Fruit fly (Drosophila melanogaster) ovary, adult (tissue): Measurements from ENCODE around the gene Agpat4.

Experiments used
- CG17801 ChIP-seq: fragments of 200-800 bp; optimal IDR thresholded peaks from 2 replicates; lab custom pipeline; 2019; ENCODE audit warnings: missing biosample characterization, mild to moderate bottlenecking, missing genetic modification characterization, moderate library complexity; ENCODE audit not compliant: partially characterized antibody

Agpat4 gene

DNA sequence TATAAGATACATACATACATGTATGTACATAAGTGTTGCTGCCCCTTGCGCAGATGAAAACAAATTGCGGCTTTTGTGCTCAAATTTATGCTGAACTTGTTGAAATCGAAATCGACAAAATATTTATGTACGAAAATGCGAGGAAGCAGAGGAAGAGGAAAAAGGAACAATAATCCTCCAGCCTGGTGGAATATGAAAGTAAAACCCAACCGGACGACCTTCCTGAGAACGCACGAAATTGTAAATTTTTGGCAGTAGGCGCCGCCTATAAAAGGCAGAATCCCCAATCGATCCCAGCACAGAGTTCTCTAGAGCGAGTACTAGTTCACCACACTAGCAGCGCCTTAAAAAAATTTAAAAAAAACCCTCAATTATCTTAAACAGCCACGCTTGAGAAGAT lies 16.8 kb downstream of the Agpat4 start, which contains the start of gene Cpr72Eb:
Gene Cpr72Eb (plus strand): TSS at position 301 of the 400 bp plus-strand sequence.
- no peak for TF ChIP-seq CG17801

DNA sequence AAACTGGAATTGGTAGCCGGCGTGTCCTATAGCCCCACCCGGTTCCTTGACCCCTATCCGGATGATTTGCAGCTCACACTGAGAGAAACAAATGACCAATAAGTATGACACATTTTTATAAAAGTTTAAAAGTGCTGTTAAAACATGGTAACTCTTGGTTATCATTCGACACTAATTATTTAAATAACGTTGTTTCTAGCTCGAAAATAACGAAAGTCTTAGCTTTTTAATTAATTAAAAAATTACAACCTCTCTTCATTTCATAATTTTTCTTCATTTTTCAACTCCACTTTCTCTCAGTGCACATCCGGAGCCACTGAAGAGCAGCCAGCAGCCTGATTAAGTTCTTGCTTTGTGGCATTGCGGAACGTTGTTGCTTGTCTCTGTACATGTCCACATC lies 17.2 kb downstream of the Agpat4 start:
- TF ChIP-seq CG17801, result no peak

DNA sequence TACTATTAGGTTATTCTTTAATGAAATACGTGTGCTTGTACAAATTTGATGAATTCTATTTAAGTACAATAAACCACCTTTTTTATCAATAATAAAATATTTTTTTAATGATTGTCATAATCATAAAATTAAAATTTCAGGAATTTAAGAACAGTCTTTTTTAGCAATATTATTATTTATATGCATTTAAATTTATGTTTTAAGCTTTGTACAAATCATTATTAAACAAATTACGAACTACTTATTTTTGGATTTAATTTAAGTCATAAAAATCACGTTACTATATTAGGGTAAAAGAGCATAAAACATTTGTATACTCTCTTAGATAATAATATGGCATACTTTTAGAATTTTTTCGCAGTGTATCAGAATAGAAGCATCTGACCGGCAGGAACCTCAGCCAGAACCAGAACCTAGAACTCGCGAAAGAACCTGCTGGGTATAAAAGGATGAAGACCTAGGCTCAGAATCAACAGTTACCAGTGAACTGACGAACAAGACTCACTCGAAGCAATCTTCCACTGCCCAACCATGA lies 19.2 kb downstream of the Agpat4 start, which contains the start of gene Cpr72Ea:
Gene Cpr72Ea (plus strand): TSS at position 485 of the 535 bp plus-strand sequence.
- no peak for TF ChIP-seq CG17801

DNA sequence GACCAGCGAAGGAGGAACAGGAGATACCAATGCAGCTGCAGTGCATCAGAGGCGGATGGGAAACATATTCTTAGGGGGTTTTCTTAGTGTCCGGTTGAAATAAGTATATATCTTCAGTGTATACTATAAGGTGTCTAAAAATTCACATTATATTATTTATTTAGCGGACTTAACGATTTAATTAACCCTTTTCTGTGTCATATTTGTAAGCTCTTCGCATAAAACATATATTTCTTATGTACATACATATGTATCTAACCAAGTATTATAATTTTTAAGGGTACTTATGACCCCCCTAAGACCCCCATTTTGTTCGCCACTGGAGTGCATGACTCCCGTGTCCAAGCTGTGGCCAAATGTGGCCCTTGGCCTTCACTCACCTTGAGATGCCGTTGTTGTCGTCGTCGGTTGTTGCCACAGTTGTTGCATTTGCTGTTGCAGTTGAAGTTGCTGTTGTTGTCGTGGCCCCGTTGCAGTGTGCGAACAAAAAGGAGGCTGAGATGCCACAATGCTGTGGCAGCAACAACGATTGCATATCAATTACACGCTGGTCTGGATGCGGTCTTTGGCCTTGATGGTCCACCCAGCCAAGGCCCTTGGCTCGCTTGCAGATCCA lies 20.1 kb downstream of the Agpat4 start:
- no peak for TF ChIP-seq CG17801

DNA sequence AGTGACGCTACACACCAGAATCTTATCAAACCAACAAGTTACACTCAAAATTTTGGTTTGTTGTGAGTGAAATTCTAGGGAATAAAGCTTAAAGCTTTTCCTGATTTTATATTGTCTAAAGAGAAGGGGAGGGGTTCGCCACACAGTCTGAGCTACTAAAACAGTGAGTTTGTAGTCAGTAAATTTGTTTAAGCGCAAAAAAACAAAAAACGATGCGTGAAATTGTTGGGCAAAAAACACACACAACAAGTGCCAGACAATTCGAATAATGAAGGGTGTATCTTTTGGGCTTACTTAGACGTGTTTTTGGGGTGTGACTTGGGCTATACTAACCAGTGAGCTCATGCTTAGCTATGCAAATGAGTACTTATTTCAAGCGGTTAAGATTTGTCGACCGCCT lies 21.6 kb downstream of the Agpat4 start:
- TF ChIP-seq CG17801, result no peak

DNA sequence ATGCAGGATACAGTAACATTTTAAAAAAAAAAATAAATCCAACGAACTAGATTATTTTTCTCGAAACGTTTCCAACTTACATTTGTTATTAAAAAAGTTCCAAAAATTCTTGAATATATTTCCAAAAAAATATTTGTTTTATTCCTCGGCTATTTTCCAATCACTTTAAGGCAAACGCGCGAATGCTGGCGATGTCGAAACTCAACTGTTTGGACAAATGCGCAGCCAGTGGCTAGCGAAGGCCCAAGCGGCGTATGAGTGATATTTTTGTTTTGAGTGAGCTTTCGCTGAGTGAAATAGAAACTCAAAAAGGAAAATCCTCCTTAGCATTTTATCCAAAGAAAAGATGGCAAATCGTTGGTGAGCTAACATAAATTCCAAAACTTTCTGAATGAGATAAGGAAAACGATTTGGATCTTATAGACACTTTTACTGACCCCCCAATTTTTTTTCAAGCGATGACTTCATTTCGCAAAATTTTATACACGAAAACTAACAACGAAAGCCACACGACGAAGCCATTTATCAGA lies 22.1 kb downstream of the Agpat4 start, which contains the start of gene ringer:
Gene ringer (minus strand): TSS at position 210 of the 530 bp plus-strand sequence.
- no peak for TF ChIP-seq CG17801

DNA sequence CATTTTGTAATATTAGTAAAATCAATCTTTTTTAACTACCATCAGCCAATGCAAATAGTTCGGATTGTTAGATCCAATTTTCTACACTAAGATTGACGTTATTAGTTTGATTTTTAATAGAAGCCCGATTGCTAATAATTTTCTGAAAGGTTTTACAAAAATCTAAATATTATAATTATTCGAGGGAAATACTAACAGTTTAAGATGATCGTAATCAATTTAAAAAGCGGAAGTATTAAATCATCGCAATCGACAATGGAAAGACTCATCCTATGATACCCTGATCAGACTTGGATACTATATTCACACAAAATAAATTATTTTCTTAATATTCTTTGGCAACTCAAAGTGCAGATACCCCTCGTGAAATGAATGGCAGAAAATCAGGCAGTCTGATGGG lies 23.5 kb downstream of the Agpat4 start:
- no peak for TF ChIP-seq CG17801

DNA sequence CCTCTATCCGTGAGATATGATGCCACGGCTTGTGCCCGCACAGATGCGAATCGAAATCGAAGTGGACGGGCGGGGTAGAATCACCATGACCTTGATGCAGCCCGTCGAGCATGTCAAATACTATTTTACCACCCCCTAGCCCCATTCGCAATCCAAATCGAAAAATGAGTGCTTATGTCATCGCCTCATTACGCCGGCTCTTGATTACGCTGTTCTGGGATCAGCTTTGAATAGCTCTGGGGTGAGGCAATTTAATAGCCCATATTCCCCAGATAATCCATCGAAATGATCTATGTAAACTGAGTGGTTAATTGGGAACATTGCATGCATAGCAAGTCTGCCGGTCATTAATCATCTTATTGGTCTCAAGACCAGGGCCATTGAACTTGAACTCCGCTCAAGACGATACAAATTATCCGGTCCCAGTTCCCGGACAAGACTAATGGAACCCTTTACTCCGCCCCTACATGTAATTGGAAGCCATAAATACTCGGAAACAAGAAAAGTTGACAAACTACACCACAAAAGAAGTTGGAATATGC lies 24.1 kb downstream of the Agpat4 start:
- TF ChIP-seq CG17801, result no peak

DNA sequence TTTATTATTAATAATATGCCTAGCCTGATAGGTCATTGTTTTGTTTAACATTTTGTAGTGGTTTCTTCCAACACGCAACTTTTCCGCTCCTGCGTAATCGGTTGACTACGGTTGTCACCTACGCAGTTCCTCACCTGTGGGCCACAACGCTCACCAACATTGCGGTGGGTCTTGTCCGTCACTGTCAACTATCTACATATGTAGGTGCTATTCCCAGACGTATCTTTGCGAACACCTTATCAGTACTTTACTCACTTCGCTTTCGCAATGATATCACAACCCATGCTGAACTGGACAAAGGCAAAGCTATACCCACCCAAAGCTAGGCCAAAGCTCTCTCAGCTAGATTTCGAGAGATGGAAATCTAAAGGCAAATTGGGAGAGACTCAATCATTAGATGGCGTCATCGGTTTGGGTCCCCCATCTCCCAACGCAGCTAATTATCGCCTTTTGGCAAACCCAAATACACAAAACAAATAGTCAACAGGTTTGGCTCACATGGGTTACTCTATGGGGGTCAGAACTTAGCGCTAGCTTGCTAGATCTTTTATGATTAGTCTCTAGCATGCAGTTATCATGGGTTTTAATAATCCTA lies 25.1 kb downstream of the Agpat4 start:
- no peak for TF ChIP-seq CG17801

DNA sequence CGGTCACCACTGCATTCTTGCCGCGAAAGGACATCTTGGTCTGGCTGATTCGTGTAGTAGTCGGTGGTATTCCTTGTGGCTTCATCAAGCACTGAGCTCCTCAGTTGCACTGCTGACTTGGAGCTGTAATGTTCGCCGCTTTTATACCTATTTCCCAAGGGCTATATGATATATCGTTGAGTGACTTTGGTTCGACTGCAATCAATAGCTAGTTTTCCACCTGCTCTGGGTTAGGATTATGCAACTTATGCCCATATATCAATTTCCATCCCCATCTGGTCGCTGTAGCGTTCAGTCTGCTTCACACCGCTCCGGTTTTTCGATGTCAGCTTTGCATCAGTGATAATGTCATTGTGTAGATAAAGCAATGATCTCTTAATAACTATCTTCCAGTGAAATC lies 27.2 kb downstream of the Agpat4 start, which contains the start of gene Pdh:
Gene Pdh (minus strand): TSS at position 101 of the 400 bp plus-strand sequence.
- TF ChIP-seq CG17801, result no peak

DNA sequence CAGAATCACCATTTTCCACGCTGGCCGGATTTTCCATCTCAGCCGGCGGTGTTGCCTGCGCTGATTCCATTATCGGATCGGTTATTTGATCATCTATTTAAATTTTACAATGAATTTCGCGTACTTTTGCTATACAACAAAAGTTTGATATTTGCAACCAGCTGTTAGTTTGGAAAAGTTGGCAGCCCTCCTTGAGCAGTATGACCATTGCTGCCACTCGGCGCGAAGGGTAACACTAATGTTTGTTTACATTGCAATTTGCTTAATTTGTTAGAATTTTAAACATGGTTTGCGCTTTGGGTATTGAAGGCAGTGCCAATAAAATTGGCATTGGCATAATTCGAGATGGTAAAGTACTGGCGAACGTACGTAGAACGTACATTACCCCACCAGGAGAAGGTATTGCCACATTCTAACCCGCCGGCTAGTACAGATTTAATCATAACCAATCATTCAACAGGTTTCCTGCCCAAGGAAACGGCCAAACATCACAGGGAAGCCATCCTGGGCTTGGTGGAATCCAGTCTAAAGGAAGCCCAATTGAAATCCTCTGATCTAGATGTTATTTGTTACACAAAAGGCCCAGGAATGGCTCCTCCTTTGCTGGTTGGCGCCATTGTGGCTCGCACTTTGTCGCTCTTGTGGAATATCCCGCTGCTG lies 29.5 kb downstream of the Agpat4 start, which contains the start of the genes Golgin104 and Tcs3:
Gene Golgin104 (minus strand): TSS at position 182 of the 660 bp plus-strand sequence.
Gene Tcs3 (plus strand): TSS at position 222 of the 660 bp plus-strand sequence.
- no peak for TF ChIP-seq CG17801

DNA sequence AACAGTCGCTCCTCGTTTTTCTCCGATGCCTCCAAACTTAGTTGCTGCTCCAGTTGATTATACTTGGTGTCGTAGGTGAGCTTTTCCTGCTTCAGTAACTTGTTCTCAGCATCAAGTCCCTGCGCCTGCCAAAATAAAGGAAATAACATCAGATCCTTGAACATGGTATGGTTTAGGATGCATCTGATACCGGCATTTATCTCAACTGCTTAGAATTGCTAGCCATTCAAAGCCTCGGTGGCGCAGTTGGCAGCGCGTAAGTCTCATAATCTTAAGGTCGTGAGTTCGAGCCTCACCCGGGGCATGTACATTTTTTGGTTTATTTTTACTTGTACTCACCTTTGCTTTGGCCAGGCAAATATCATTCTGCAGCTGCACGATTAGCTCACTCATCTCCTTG lies 31.7 kb downstream of the Agpat4 start:
- TF ChIP-seq CG17801, result no peak

DNA sequence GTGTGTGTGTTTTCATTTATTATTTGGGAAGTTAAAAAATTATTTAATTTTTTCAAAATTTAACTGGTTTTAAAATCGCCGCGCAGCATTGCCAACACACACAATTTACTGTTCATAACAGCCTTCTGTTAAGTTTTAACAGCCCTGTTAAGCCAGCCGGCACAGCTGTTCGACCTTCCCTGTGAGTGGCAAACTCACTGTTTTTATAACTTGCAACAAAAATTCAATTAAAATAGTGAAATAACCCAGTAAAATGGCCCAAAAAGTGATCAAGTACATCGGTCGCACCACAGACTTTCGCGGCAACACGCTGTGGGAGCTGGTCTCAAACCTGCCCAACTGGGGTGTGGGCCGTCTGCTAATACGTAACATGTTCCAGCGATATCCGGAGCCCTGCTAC lies 33.5 kb downstream of the Agpat4 start, which contains the start of gene mRpS34:
Gene mRpS34 (plus strand): TSS at position 161 of the 400 bp plus-strand sequence.
- no peak for TF ChIP-seq CG17801

DNA sequence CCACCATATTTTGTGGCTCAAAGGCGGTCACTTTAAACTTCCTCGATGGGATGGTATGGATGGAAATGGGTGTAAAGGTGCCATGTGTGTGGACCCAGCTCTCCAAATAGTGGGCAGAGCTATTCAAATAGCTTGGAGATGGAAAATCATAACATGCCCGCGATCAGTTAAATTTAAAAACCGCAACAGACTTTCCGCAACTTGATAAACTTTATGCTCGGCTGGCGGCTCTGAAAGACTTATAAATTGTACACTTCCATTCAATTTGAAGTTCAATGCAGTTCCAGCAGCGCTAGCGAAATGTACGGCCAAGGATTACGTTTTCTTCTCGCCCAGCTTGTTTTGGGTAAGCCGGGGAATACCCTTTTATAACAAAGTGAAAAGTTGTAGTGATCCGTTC lies 35.3 kb downstream of the Agpat4 start, which contains the start of gene CG33257:
Gene CG33257 (plus strand): TSS at position 301 of the 400 bp plus-strand sequence.
- no peak for TF ChIP-seq CG17801

DNA sequence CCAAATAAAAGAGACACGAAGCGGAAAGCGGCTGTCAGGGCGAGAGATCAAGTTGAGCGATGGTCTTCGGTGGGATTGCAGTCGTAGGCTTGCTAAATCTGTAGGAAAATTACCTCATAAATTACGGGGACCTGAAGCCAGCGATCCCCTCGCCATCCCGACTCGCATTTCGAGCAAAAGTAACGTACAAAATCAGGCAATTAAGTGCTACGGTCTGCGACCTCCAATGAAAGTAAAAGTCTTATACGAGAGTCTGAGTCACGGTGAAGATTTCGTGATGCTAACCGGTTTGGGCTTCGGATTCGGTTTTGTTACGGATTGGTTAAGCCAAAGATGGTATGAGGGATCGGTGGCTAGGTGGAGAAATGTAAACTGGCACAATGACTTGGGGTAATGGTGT lies 41.5 kb downstream of the Agpat4 start:
- TF ChIP-seq CG17801, result no peak

DNA sequence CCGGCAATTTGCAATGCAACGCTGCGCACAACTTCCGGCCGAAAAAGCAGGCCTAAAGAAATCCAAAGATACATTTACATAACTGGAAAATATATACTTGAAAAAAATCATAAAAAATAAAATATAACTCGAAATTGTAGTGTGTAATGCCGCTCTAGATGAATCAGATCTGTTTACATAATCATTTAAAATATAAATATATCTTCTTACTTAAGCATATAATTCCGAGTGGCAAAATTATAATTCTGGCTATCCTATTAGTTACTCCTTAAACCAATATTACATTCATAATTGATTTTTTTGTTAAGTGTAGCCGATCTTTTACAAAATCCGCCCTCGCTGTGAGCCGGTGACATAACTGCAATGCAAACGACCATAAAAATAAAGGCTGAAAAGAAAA lies 41.9 kb downstream of the Agpat4 start:
- TF ChIP-seq CG17801, result no peak
